Worm (Caenorhabditis elegans) whole organism, late embryonic: ENCODE results near the gene bub-3.

Experiments
- C08G9.2 ChIP-seq: sonication (generic microtip); optimal IDR thresholded peaks from 2 replicates; lab custom pipeline; 2016; ENCODE audit warnings: mild to moderate bottlenecking, missing genetic modification characterization, moderate library complexity, missing compliant biosample characterization
- F13H6.1 ChIP-seq: sonication (generic microtip); optimal IDR thresholded peaks from 2 replicates; lab custom pipeline; 2016; ENCODE audit warnings: missing genetic modification characterization, missing compliant biosample characterization
- K09A11.1 ChIP-seq: sonication (generic microtip); optimal IDR thresholded peaks from 2 replicates; lab custom pipeline; 2017; ENCODE audit warnings: antibody characterized with exemption, mild to moderate bottlenecking, missing genetic modification characterization, missing compliant biosample characterization; ENCODE audit not compliant: insufficient read depth
- ama-1 ChIP-seq: fragments of 150-350 bp; optimal IDR thresholded peaks from 2 replicates; lab custom pipeline; 2014
- ceh-18 ChIP-seq: sonication (generic microtip); optimal IDR thresholded peaks from 2 replicates; lab custom pipeline; 2016; ENCODE audit warnings: missing genetic modification characterization, missing compliant biosample characterization
- ceh-2 ChIP-seq: sonication (generic microtip); optimal IDR thresholded peaks from 2 replicates; lab custom pipeline; 2016; ENCODE audit warnings: missing genotype, missing genetic modification characterization, missing compliant biosample characterization
- ceh-22 ChIP-seq: sonication (generic microtip); optimal IDR thresholded peaks from 2 replicates; lab custom pipeline; 2017; ENCODE audit warnings: missing biosample characterization, missing genetic modification characterization
- ceh-30 ChIP-seq: fragments of 150-350 bp; optimal IDR thresholded peaks from 2 replicates; lab custom pipeline; 2014; ENCODE audit warnings: missing biosample characterization, missing genetic modification characterization
- ceh-31 ChIP-seq: sonication (generic microtip); optimal IDR thresholded peaks from 2 replicates; lab custom pipeline; 2016; ENCODE audit warnings: missing genetic modification characterization, missing compliant biosample characterization
- ceh-34 ChIP-seq: sonication (generic microtip); optimal IDR thresholded peaks from 2 replicates; lab custom pipeline; 2016; ENCODE audit warnings: mild to moderate bottlenecking, missing genetic modification characterization, missing compliant biosample characterization
- ceh-45 ChIP-seq: fragments of 200-800 bp; sonication (Bioruptor generic); IDR thresholded peaks from 2 replicates; pipeline ENCODE4 v1.3.6; 2022; ENCODE audit warnings: missing genetic modification reagents, missing genetic modification characterization, missing compliant biosample characterization
- ceh-6 ChIP-seq: fragments of 200-800 bp; sonication (Bioruptor generic); optimal IDR thresholded peaks from 2 replicates; lab custom pipeline; 2018; ENCODE audit warnings: mild to moderate bottlenecking, missing genetic modification characterization, missing compliant biosample characterization
- ceh-9 ChIP-seq: sonication (generic microtip); optimal IDR thresholded peaks from 2 replicates; lab custom pipeline; 2016; ENCODE audit warnings: mild to moderate bottlenecking, missing genetic modification characterization, inconsistent platforms, missing compliant biosample characterization
- dve-1 ChIP-seq: sonication (generic microtip); optimal IDR thresholded peaks from 2 replicates; lab custom pipeline; 2017; ENCODE audit warnings: antibody characterized with exemption, mild to moderate bottlenecking, missing genetic modification characterization, missing compliant biosample characterization
- elt-4 ChIP-seq: sonication (generic microtip); optimal IDR thresholded peaks from 2 replicates; lab custom pipeline; 2016; ENCODE audit warnings: missing genetic modification characterization, missing compliant biosample characterization
- fax-1 ChIP-seq: sonication (generic microtip); optimal IDR thresholded peaks from 2 replicates; lab custom pipeline; 2016; ENCODE audit warnings: missing genotype, missing genetic modification characterization, missing compliant biosample characterization
- gmeb-2 ChIP-seq: sonication (generic microtip); optimal IDR thresholded peaks from 2 replicates; lab custom pipeline; 2016; ENCODE audit warnings: missing genetic modification characterization, inconsistent platforms, missing compliant biosample characterization
- hlh-13 ChIP-seq: fragments of 200-800 bp; sonication (Bioruptor generic); optimal IDR thresholded peaks from 2 replicates; lab custom pipeline; 2018; ENCODE audit warnings: mild to moderate bottlenecking, missing genetic modification characterization, missing compliant biosample characterization
- hlh-15 ChIP-seq: sonication (generic microtip); optimal IDR thresholded peaks from 2 replicates; lab custom pipeline; 2016; ENCODE audit warnings: missing genetic modification characterization, missing compliant biosample characterization
- lim-6 ChIP-seq: sonication (generic microtip); optimal IDR thresholded peaks from 2 replicates; lab custom pipeline; 2016; ENCODE audit warnings: missing genetic modification characterization, missing compliant biosample characterization
- madf-2 ChIP-seq: sonication (generic microtip); optimal IDR thresholded peaks from 2 replicates; lab custom pipeline; 2017; ENCODE audit warnings: missing genetic modification characterization, missing compliant biosample characterization
- nhr-232 ChIP-seq: sonication (generic microtip); optimal IDR thresholded peaks from 2 replicates; lab custom pipeline; 2016; ENCODE audit warnings: missing genetic modification characterization, missing compliant biosample characterization
- pat-9 ChIP-seq: fragments of 200-800 bp; sonication (Bioruptor generic); optimal IDR thresholded peaks from 2 replicates; lab custom pipeline; 2018; ENCODE audit warnings: mild to moderate bottlenecking, missing genetic modification characterization, moderate library complexity, missing compliant biosample characterization
- pha-2 ChIP-seq: sonication (generic microtip); optimal IDR thresholded peaks from 2 replicates; lab custom pipeline; 2017; ENCODE audit warnings: mild to moderate bottlenecking, missing genetic modification characterization, missing compliant biosample characterization
- ref-2 ChIP-seq: sonication (generic microtip); optimal IDR thresholded peaks from 2 replicates; lab custom pipeline; 2016; ENCODE audit warnings: missing genetic modification characterization, missing compliant biosample characterization
- rnt-1 ChIP-seq: sonication (generic microtip); optimal IDR thresholded peaks from 2 replicates; lab custom pipeline; 2016; ENCODE audit warnings: missing genetic modification characterization, missing compliant biosample characterization
- sox-2 ChIP-seq: fragments of 200-800 bp; sonication (Bioruptor generic); IDR thresholded peaks from 2 replicates; pipeline ENCODE4 v1.3.6; 2022; ENCODE audit warnings: missing genetic modification reagents, missing genetic modification characterization, missing compliant biosample characterization
- ttx-3 ChIP-seq: sonication (generic microtip); optimal IDR thresholded peaks from 2 replicates; lab custom pipeline; 2016; ENCODE audit warnings: missing genetic modification reagents, missing genetic modification characterization, missing compliant biosample characterization
- unc-3 ChIP-seq, 2 experiments: fragments of 200-800 bp in 1 of 2; sonication (Bioruptor generic) in 1 of 2; sonication (generic microtip) in 1 of 2; conservative IDR thresholded peaks in 1 of 2; optimal IDR thresholded peaks in 1 of 2; 2 replicates each; pipeline versions ENCODE4 v1.3.6 to Lab custom; 2016 to 2022; ENCODE audit warnings: missing compliant biosample characterization in 2 of 2, missing genetic modification characterization in 2 of 2, missing genetic modification reagents in 1 of 2
- unc-42 ChIP-seq: sonication (generic microtip); optimal IDR thresholded peaks from 2 replicates; lab custom pipeline; 2016; ENCODE audit warnings: missing genotype, missing genetic modification characterization, missing compliant biosample characterization
- unc-86 ChIP-seq: sonication (generic microtip); optimal IDR thresholded peaks from 2 replicates; lab custom pipeline; 2016; ENCODE audit warnings: missing genetic modification characterization, missing compliant biosample characterization
- ztf-16 ChIP-seq: sonication (generic microtip); optimal IDR thresholded peaks from 2 replicates; lab custom pipeline; 2017; ENCODE audit warnings: missing genetic modification characterization, missing compliant biosample characterization

Gene bub-3

ce11 chrII:13717393-13718367 is 8.2 kb upstream of the bub-3 start:
- TF ChIP-seq ceh-18 (tag; lab: Kevin White, UChicago) (no peak), rnt-1 (no peak), ama-1 (no peak), ceh-45 (no peak), elt-4 (tag; lab: Kevin White, UChicago) (no peak), ceh-30 (tag; lab: Kevin White, UChicago) (no peak), fax-1 (tag; lab: Kevin White, UChicago) (no peak), pha-2 (tag; lab: Kevin White, UChicago) (no peak), ttx-3 (tag; lab: Kevin White, UChicago) (no peak), ceh-9 (no peak), ztf-16 (no peak), F13H6.1 (tag; lab: Kevin White, UChicago) (no peak), ceh-34 (tag; lab: Kevin White, UChicago) (no peak), unc-86 (tag; lab: Kevin White, UChicago) (no peak), unc-42 (no peak), madf-2 (tag; lab: Kevin White, UChicago) (no peak), ceh-22 (tag; lab: Kevin White, UChicago) (no peak)

ce11 chrII:13720650-13721049 is 5.2 kb upstream of the bub-3 start:
- TF ChIP-seq ref-2 (tag; lab: Kevin White, UChicago) (no peak), ceh-45 (0 out of 2 replicates have a peak, but pooled peaks have one; percentile 17), ceh-2 (tag; lab: Kevin White, UChicago) (no peak)

DNA sequence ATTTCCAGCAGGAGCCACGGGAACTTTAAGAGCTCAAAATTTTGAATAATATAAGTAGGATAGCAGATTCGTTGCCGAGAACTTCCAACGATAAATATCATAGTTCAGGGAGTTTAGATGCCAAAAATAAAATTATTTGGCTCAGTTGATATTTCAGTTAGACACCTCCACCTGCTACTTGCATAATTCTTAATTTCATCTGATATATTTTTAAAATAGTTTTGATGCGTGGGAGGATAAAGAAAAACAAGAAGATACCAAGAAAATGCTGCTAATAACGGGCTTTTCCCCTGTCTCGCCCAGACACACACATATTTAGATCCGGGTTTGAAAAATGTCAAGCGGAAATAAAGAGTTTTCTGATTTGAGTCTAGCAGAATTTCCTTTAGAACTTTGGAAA is 4.6 kb upstream of the bub-3 start, which contains the start of gene sre-46:
Gene sre-46 (minus strand): TSS at position 101 of the 400 bp plus-strand sequence.
- TF ChIP-seq hlh-15, result no peak
- TF ChIP-seq ceh-30 (tag; lab: Kevin White, UChicago), result no peak
- no peak for TF ChIP-seq ceh-18 (tag; lab: Kevin White, UChicago)
- TF ChIP-seq unc-3 (GFP tag; conservative IDR thresholded peaks at IDR 0.05; lab: Robert Waterston, UW), result no peak
- TF ChIP-seq unc-3 (tag; optimal IDR thresholded peaks at IDR 0.05; lab: Kevin White, UChicago), result no peak
- TF ChIP-seq hlh-13 (GFP tag; lab: Kevin White, UChicago), result no peak
- TF ChIP-seq ceh-2 (tag; lab: Kevin White, UChicago), result no peak
- TF ChIP-seq unc-42, result no peak
- no peak for TF ChIP-seq lim-6 (tag; lab: Kevin White, UChicago)
- TF ChIP-seq sox-2 (GFP tag; lab: Robert Waterston, UW), result no peak

- peak; percentile 12 for TF ChIP-seq ceh-31
- no peak for TF ChIP-seq gmeb-2 (tag; lab: Kevin White, UChicago)
- TF ChIP-seq C08G9.2 (tag; lab: Kevin White, UChicago), result peak; percentile 14
Observed at ce11 chrII:13722763-13723162, 3.1 kb upstream of the bub-3 start, which contains the start of gene Y54G9A.5. Y54G9A.5 (plus strand) TSS chrII:13723007.

DNA sequence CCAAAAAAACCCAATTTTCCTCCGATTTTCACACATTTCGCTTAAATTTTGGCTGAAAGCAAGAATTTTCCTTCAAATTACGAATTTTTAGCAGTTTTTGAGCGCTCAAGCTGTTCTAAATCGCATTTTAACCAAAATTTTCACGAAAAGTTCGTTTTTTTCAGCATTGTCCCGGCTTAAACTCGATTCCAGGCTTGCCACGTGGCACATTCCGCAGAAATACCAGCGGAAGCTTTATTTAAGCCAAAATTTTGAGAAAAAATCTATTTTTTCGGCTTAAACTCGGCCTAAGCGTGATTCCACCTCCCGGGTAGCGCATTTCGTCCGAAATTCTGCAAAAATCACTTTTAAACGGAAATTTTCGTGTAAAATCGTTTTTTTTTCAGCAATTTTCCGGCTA is 2.1 kb upstream of the bub-3 start:
- TF ChIP-seq rnt-1 (no peak), nhr-232 (tag; lab: Kevin White, UChicago) (no peak), madf-2 (tag; lab: Kevin White, UChicago) (no peak), pat-9 (tag; lab: Kevin White, UChicago) (no peak), sox-2 (GFP tag; lab: Robert Waterston, UW) (no peak), ceh-6 (no peak), K09A11.1 (no peak), ceh-31 (no peak), dve-1 (tag; lab: Kevin White, UChicago) (no peak)
